Fruit fly (Drosophila melanogaster): ENCODE measurements around the gene CG43394.

The CG43394 gene

dm6 chr2L:8159498-8159897 lies 13.9 kb downstream of the CG43394 start, which contains the start of the genes PAPLA1 and Rbsn-5 (continued):
- TF ChIP-seq pan (optimal IDR thresholded peaks at IDR 0.05) (no peak), h (GFP tag; optimal IDR thresholded peaks at IDR 0.05) (peak; percentile 97)

- TF ChIP-seq CrebA (GFP tag; optimal IDR thresholded peaks at IDR 0.05; ENCODE audit: borderline replicate concordance): no peak
- no peak for TF ChIP-seq pan (optimal IDR thresholded peaks at IDR 0.05)
- no peak for TF ChIP-seq CG9705 (GFP tag; optimal IDR thresholded peaks at IDR 0.05)
- no peak for TF ChIP-seq Myc (optimal IDR thresholded peaks at IDR 0.05)
- no peak for TF ChIP-seq br (GFP tag; optimal IDR thresholded peaks at IDR 0.05)
- TF ChIP-seq foxo (GFP tag; optimal IDR thresholded peaks at IDR 0.05): no peak
Observed at dm6 chr2L:8161994-8162306, 16.4 kb downstream of the CG43394 start.

DNA sequence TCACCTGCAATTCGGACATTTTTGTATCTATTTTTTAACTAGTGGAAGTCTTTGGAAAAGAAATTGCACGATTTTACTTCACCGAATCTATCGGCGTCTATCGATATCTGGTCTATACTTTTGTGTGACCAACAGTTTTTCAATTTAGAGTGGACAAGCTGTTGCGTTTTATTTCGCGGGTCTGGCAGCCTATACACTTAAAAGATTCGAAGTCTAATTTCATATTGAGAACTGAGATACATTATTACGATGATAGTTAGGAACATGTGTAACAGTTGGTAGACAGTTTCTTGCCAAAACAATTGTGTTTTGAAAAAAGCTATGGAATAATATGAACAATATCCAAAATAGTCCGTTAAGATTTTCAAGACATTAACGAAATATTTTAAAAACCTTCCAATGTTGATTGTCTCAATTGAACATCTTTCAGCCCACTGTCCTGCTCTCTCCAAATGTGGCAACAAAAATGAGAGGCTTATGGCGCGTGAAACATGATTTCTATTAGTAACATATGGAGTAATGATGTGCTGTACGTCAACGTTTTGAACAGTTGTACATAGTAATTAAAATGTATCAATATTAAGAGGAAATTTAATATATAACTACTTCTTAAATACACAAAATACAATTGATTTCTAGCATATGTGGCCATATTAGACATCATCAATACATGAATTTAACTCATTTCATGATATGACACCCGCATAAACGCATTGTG lies 16.9 kb downstream of the CG43394 start, which contains the start of gene Acbp1:
Gene Acbp1 (minus strand): TSS at position 146 of the 718 bp plus-strand sequence.
- TF ChIP-seq foxo (GFP tag; optimal IDR thresholded peaks at IDR 0.05) (peak; percentile 53 to 96), usp (GFP tag; optimal IDR thresholded peaks at IDR 0.05) (no peak), br (GFP tag; optimal IDR thresholded peaks at IDR 0.05) (peak; percentile 94), brk (GFP tag; optimal IDR thresholded peaks at IDR 0.05) (peak; percentile 95), fru (GFP tag; optimal IDR thresholded peaks at IDR 0.05) (peak; percentile 95), sv (GFP tag; optimal IDR thresholded peaks at IDR 0.05) (peak; percentile 95), CG32264 (GFP tag; optimal IDR thresholded peaks at IDR 0.05) (peak; percentile 45), dmrt93B (GFP tag; optimal IDR thresholded peaks at IDR 0.05) (peak; percentile 90), Myc (optimal IDR thresholded peaks at IDR 0.05) (no peak), Rel (GFP tag; optimal IDR thresholded peaks at IDR 0.05) (peak; percentile 92), Rel (tag; optimal IDR thresholded peaks at IDR 0.05) (peak; percentile 90), CrebA (GFP tag; optimal IDR thresholded peaks at IDR 0.05; ENCODE audit: borderline replicate concordance) (peak; percentile 38), CG9705 (GFP tag; optimal IDR thresholded peaks at IDR 0.05) (peak; percentile 94), Jra (GFP tag; optimal IDR thresholded peaks at IDR 0.05) (peak; percentile 80), Sp1 (GFP tag; optimal IDR thresholded peaks at IDR 0.05) (peak; percentile 99), dsf (GFP tag; optimal IDR thresholded peaks at IDR 0.05; ENCODE audit: borderline replicate concordance) (peak; percentile 73), rgr (GFP tag; optimal IDR thresholded peaks at IDR 0.05) (peak; percentile 96), woc (GFP tag; optimal IDR thresholded peaks at IDR 0.05) (peak; percentile 98), lola (GFP tag; optimal IDR thresholded peaks at IDR 0.05) (no peak), ey (GFP tag; optimal IDR thresholded peaks at IDR 0.05) (peak; percentile 89), Hnf4 (GFP tag; optimal IDR thresholded peaks at IDR 0.05) (peak; percentile 90), psq (GFP tag; optimal IDR thresholded peaks at IDR 0.05) (peak; percentile 86), GATAd (GFP tag; optimal IDR thresholded peaks at IDR 0.05) (peak; percentile 67), tai (GFP tag; optimal IDR thresholded peaks at IDR 0.05) (peak; percentile 95), Abd-B (GFP tag; optimal IDR thresholded peaks at IDR 0.05) (no peak), Hr83 (GFP tag; optimal IDR thresholded peaks at IDR 0.05; ENCODE audit: poor library complexity, severe bottlenecking) (peak; percentile 90), h (GFP tag; optimal IDR thresholded peaks at IDR 0.05) (peak; percentile 94), N (GFP tag; optimal IDR thresholded peaks at IDR 0.05) (no peak), Hr78 (GFP tag; optimal IDR thresholded peaks at IDR 0.05) (no peak), jim (GFP tag; optimal IDR thresholded peaks at IDR 0.05) (no peak), Dif (GFP tag; optimal IDR thresholded peaks at IDR 0.05; ENCODE audit: partially characterized antibody) (no peak), HLH106 (tag; optimal IDR thresholded peaks at IDR 0.05) (peak; percentile 97), sage (GFP tag; optimal IDR thresholded peaks at IDR 0.05) (peak; percentile 92), Mio (GFP tag; optimal IDR thresholded peaks at IDR 0.05) (peak; percentile 51), OdsH (GFP tag; optimal IDR thresholded peaks at IDR 0.05) (peak; percentile 97)

- TF ChIP-seq Hr78 (GFP tag; optimal IDR thresholded peaks at IDR 0.05): no peak
- no peak for TF ChIP-seq lola (GFP tag; optimal IDR thresholded peaks at IDR 0.05)
- TF ChIP-seq pan (optimal IDR thresholded peaks at IDR 0.05): no peak
- TF ChIP-seq dl (GFP tag; optimal IDR thresholded peaks at IDR 0.05; ENCODE audit: insufficient read depth in 1 of 2, partially characterized antibody in 2 of 2): peak in 1 of 2 experiments; percentile 10
- peak; percentile 9 for TF ChIP-seq Dif (GFP tag; optimal IDR thresholded peaks at IDR 0.05; ENCODE audit: partially characterized antibody)
- TF ChIP-seq dmrt93B (GFP tag; optimal IDR thresholded peaks at IDR 0.05): no peak
- no peak for TF ChIP-seq br (GFP tag; optimal IDR thresholded peaks at IDR 0.05)
- TF ChIP-seq psq (GFP tag; optimal IDR thresholded peaks at IDR 0.05): no peak
- TF ChIP-seq Hr83 (GFP tag; optimal IDR thresholded peaks at IDR 0.05; ENCODE audit: poor library complexity, severe bottlenecking): peak; percentile 23
- TF ChIP-seq ey (GFP tag; optimal IDR thresholded peaks at IDR 0.05): no peak
- TF ChIP-seq foxo (GFP tag; optimal IDR thresholded peaks at IDR 0.05): no peak
Observed at dm6 chr2L:8163025-8163351, 17.4 kb downstream of the CG43394 start, which contains the start of gene Piezo. Gene Piezo, plus strand, starts transcription at chr2L:8163073.

Measured in whole organism, wandering third instar larva.